Worm (Caenorhabditis elegans): Measurements from ENCODE around the gene F55C9.5.

ce11 chrV:19288073-19288805, 4.7 kb downstream of the F55C9.5 start, which contains the start of the genes F55C9.3 and fbxb-57:
- TF ChIP-seq unc-62 (GFP tag; optimal IDR thresholded peaks at IDR 0.05) (no peak), efl-3 (GFP tag; optimal IDR thresholded peaks at IDR 0.05) (no peak), efl-1 (optimal IDR thresholded peaks at IDR 0.05) (no peak), efl-1 (GFP tag; optimal IDR thresholded peaks at IDR 0.05 in 1 of 2) (no peak), aly-2 (tag; optimal IDR thresholded peaks at IDR 0.05) (no peak), pqm-1 (tag; optimal IDR thresholded peaks at IDR 0.05) (no peak), grh-1 (GFP tag; IDR thresholded peaks at IDR 0.05) (no peak), ets-5 (GFP tag; IDR thresholded peaks at IDR 0.05) (no peak), C04F5.9 (tag; optimal IDR thresholded peaks at IDR 0.05) (no peak), nhr-76 (tag; optimal IDR thresholded peaks at IDR 0.05) (no peak), lsy-2 (tag; optimal IDR thresholded peaks at IDR 0.05) (no peak), mdl-1 (tag; optimal IDR thresholded peaks at IDR 0.05) (no peak), jun-1 (tag; optimal IDR thresholded peaks at IDR 0.05) (no peak), pag-3 (tag; optimal IDR thresholded peaks at IDR 0.05; ENCODE audit: borderline replicate concordance, insufficient read depth) (no peak), hlh-17 (GFP tag; optimal IDR thresholded peaks at IDR 0.05; ENCODE audit: borderline replicate concordance) (no peak)
